Worm (Caenorhabditis elegans) whole organism, young adult: ENCODE measurements around the gene Y55F3AM.9.

Experiments
- snpc-4 ChIP-seq, 5 experiments: fragments of 150-350 bp in 1 of 5; sonication (generic microtip) in 4 of 5; optimal IDR thresholded peaks; 2 replicates each; lab custom pipeline; 2014 to 2018; ENCODE audit warnings: missing genetic modification characterization in 5 of 5, missing biosample characterization in 3 of 5, antibody characterized with exemption in 2 of 5, mild to moderate bottlenecking in 2 of 5, missing compliant biosample characterization in 2 of 5, missing genotype in 2 of 5, moderate library complexity in 2 of 5, missing genetic modification reagents in 1 of 5
- somi-1 ChIP-seq: fragments of 200-800 bp; sonication (Bioruptor generic); optimal IDR thresholded peaks from 2 replicates; lab custom pipeline; 2018; ENCODE audit warnings: mild to moderate bottlenecking, missing genetic modification characterization, missing compliant biosample characterization

DNA sequence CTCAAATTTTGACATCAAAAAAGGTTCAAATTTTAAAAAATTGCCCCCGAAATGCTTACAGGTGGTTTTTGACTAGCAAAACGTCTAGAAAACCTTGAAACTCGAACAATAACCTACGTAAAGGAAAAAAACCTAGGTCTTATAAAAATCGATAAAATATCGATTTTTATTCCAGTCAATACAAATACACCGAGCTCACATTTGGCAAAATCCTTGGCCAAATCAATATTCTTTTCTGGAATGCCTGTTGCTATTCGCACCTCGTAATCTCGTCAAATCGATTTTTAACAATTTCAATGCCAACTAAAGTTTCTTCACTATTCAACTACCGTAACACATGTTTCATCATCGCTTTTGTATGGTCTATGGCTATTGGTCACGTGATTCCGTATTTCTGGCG lies 37.5 kb upstream of the Y55F3AM.9 start:
- TF ChIP-seq somi-1 (GFP tag; lab: Kevin White, UChicago) (no peak), snpc-4 (GFP tag; optimal IDR thresholded peaks at IDR 0.05; lab: Kevin White, UChicago) (no peak), snpc-4 (tag; optimal IDR thresholded peaks at IDR 0.05; lab: Kevin White, UChicago) (no peak)
